Fruit fly (Drosophila melanogaster): ENCODE data around the gene Vti1a.

DNA sequence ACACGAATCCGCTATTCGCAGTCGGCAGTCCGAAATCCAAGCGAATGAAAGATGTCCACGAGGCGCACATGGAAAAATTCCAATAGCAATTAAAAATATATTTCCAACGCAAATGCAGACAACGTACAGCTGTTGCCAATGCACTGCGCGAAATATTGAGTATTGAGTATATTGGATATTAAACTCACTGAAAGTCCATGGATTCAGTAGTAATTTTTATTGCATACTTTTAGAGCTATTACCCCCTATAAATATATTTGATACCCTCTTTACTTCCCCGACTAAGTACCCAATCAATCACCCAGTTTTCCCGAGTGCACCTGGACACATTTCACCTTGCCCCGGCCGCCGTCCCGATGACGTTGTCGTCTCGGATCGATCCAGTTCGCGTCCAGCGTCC lies 49.0 kb upstream of the Vti1a start:
- TF ChIP-seq CG8478 (optimal IDR thresholded peaks at IDR 0.05) (no peak), CTCF (optimal IDR thresholded peaks at IDR 0.05) (no peak)

Data from S2 (cell line).